Worm (Caenorhabditis elegans) whole organism, L4 larva: ENCODE data around the gene tin-9.2.
A peak's percentile ranks its signal among the peaks of the same experiment; 100 is the strongest.

Experiments
- D1046.2 ChIP-seq: fragments of 200-800 bp; sonication (Bioruptor generic); IDR thresholded peaks from 2 replicates; pipeline ENCODE4 v1.3.6; 2022; ENCODE audit warnings: missing genetic modification characterization, missing compliant biosample characterization
- T20F7.1 ChIP-seq: fragments of 200-800 bp; sonication (Bioruptor generic); optimal IDR thresholded peaks from 2 replicates; lab custom pipeline; 2018; ENCODE audit warnings: mild to moderate bottlenecking, missing genetic modification characterization, missing compliant biosample characterization
- ZK546.5 ChIP-seq, 2 experiments: sonication (generic microtip); optimal IDR thresholded peaks; 2 replicates each; lab custom pipeline; 2017; ENCODE audit warnings: missing biosample characterization in 2 of 2, missing genetic modification characterization in 2 of 2
- aha-1 ChIP-seq: fragments of 150-350 bp; peaks from one replicate; lab custom pipeline; 2014; ENCODE audit warnings: missing biosample characterization, missing genetic modification characterization
- ama-1 ChIP-seq: fragments of 150-350 bp; optimal IDR thresholded peaks from 2 replicates; lab custom pipeline; 2014; ENCODE audit warnings: inconsistent platforms, mixed read lengths
- arid-1 ChIP-seq: fragments of 200-800 bp; sonication (Bioruptor generic); conservative IDR thresholded peaks from 2 replicates; pipeline ENCODE4 v1.3.6; 2022; ENCODE audit warnings: missing genetic modification reagents, missing genetic modification characterization, missing compliant biosample characterization
- ceh-20 ChIP-seq: fragments of 200-800 bp; sonication (Bioruptor generic); IDR thresholded peaks from 2 replicates; pipeline ENCODE4 v1.3.6; 2022; ENCODE audit warnings: missing genetic modification reagents, missing genetic modification characterization, missing compliant biosample characterization
- cey-2 ChIP-seq: sonication (generic microtip); optimal IDR thresholded peaks from 3 replicates; lab custom pipeline; 2017; ENCODE audit warnings: missing genetic modification characterization, mild to moderate bottlenecking, missing compliant biosample characterization, antibody characterized with exemption, borderline replicate concordance; ENCODE audit not compliant: insufficient read depth
- ctbp-1 ChIP-seq: fragments of 200-800 bp; sonication (Bioruptor generic); IDR thresholded peaks from 2 replicates; pipeline ENCODE4 v1.3.6; 2022; ENCODE audit warnings: missing genetic modification reagents, missing genetic modification characterization, missing compliant biosample characterization
- dmd-6 ChIP-seq: fragments of 200-800 bp; sonication (Bioruptor generic); IDR thresholded peaks from 2 replicates; pipeline ENCODE4 v1.3.6; 2022; ENCODE audit warnings: missing genetic modification reagents, missing genetic modification characterization, missing compliant biosample characterization
- dmd-8 ChIP-seq: fragments of 200-800 bp; sonication (Bioruptor generic); IDR thresholded peaks from 2 replicates; pipeline ENCODE4 v1.3.6; 2022; ENCODE audit warnings: missing genetic modification characterization, missing compliant biosample characterization
- dmd-9 ChIP-seq: fragments of 200-800 bp; sonication (Bioruptor generic); IDR thresholded peaks from 2 replicates; pipeline ENCODE4 v1.3.6; 2022; ENCODE audit warnings: missing genetic modification reagents, missing genetic modification characterization, missing compliant biosample characterization
- dpl-1 ChIP-seq: fragments of 150-350 bp; optimal IDR thresholded peaks from 2 replicates; lab custom pipeline; 2014; ENCODE audit warnings: missing biosample characterization, missing genetic modification reagents, missing genetic modification characterization
- dve-1 ChIP-seq: sonication (generic microtip); optimal IDR thresholded peaks from 2 replicates; lab custom pipeline; 2017; ENCODE audit warnings: antibody characterized with exemption, mild to moderate bottlenecking, missing genetic modification characterization, missing compliant biosample characterization; ENCODE audit not compliant: insufficient read depth
- egl-43 ChIP-seq: fragments of 200-800 bp; sonication (Bioruptor generic); IDR thresholded peaks from 2 replicates; pipeline ENCODE4 v1.3.6; 2022; ENCODE audit warnings: missing genetic modification reagents, missing genetic modification characterization, missing compliant biosample characterization
- hlh-11 ChIP-seq: fragments of 200-800 bp; sonication (Bioruptor generic); optimal IDR thresholded peaks from 2 replicates; lab custom pipeline; 2018; ENCODE audit warnings: mild to moderate bottlenecking, missing genetic modification characterization, missing compliant biosample characterization
- hlh-30 ChIP-seq: sonication (generic microtip); optimal IDR thresholded peaks from 2 replicates; lab custom pipeline; 2017; ENCODE audit warnings: antibody characterized with exemption, mild to moderate bottlenecking, missing genetic modification characterization, missing compliant biosample characterization; ENCODE audit not compliant: insufficient read depth
- lin-1 ChIP-seq: fragments of 200-800 bp; sonication (Bioruptor generic); IDR thresholded peaks from 2 replicates; pipeline ENCODE4 v1.3.6; 2022; ENCODE audit warnings: missing genetic modification reagents, missing genetic modification characterization, missing compliant biosample characterization
- lin-15B ChIP-seq: fragments of 150-350 bp; sonication (generic microtip); optimal IDR thresholded peaks from 3 replicates; lab custom pipeline; 2014; ENCODE audit warnings: missing biosample characterization, missing genetic modification characterization
- lin-29 ChIP-seq: fragments of 200-800 bp; sonication (Bioruptor generic); IDR thresholded peaks from 2 replicates; pipeline ENCODE4 v1.3.6; 2022; ENCODE audit warnings: missing genetic modification reagents, missing genetic modification characterization, missing compliant biosample characterization
- lir-3 ChIP-seq: sonication (generic microtip); optimal IDR thresholded peaks from 2 replicates; lab custom pipeline; 2016; ENCODE audit warnings: mild to moderate bottlenecking, missing genetic modification characterization, missing compliant biosample characterization
- lsy-2 ChIP-seq, 2 experiments: fragments of 150-350 bp in 1 of 2; sonication (generic microtip) in 1 of 2; optimal IDR thresholded peaks; 2 replicates each; lab custom pipeline; 2014 to 2017; ENCODE audit warnings: missing biosample characterization in 2 of 2, missing genetic modification characterization in 2 of 2
- mdl-1 ChIP-seq, 2 experiments: fragments of 150-350 bp in 1 of 2; sonication (generic microtip) in 1 of 2; optimal IDR thresholded peaks; 2 replicates each; lab custom pipeline; 2014 to 2017; ENCODE audit warnings: missing biosample characterization in 2 of 2, missing genetic modification characterization in 2 of 2
- mdt-29 ChIP-seq: fragments of 200-800 bp; sonication (Bioruptor generic); IDR thresholded peaks from 2 replicates; pipeline ENCODE4 v1.3.6; 2022; ENCODE audit warnings: missing genetic modification reagents, missing genetic modification characterization, missing compliant biosample characterization
- mep-1 ChIP-seq: fragments of 150-350 bp; sonication (generic microtip); optimal IDR thresholded peaks from 3 replicates; lab custom pipeline; 2014; ENCODE audit warnings: missing biosample characterization, missing genetic modification characterization
- mxl-3 ChIP-seq: fragments of 200-800 bp; sonication (Bioruptor generic); optimal IDR thresholded peaks from 2 replicates; lab custom pipeline; 2018; ENCODE audit warnings: mild to moderate bottlenecking, missing genetic modification characterization, missing compliant biosample characterization
- nhr-11 ChIP-seq: fragments of 150-350 bp; optimal IDR thresholded peaks from 2 replicates; lab custom pipeline; 2014; ENCODE audit warnings: missing biosample characterization, missing genetic modification characterization
- nhr-237 ChIP-seq: sonication (generic microtip); optimal IDR thresholded peaks from 2 replicates; lab custom pipeline; 2017; ENCODE audit warnings: missing biosample characterization, missing genetic modification characterization
- nhr-25 ChIP-seq: sonication (generic microtip); optimal IDR thresholded peaks from 2 replicates; lab custom pipeline; 2017; ENCODE audit warnings: missing genetic modification characterization, mild to moderate bottlenecking, missing compliant biosample characterization, antibody characterized with exemption, moderate library complexity, borderline replicate concordance; ENCODE audit not compliant: insufficient read depth
- nhr-28 ChIP-seq: fragments of 150-350 bp; optimal IDR thresholded peaks from 2 replicates; lab custom pipeline; 2014; ENCODE audit warnings: missing biosample characterization, missing genetic modification characterization
- nhr-42 ChIP-seq: fragments of 200-800 bp; sonication (Bioruptor generic); IDR thresholded peaks from 2 replicates; pipeline ENCODE4 v1.3.6; 2022; ENCODE audit warnings: missing genetic modification characterization, missing compliant biosample characterization
- nhr-76 ChIP-seq: fragments of 150-350 bp; optimal IDR thresholded peaks from 2 replicates; lab custom pipeline; 2014; ENCODE audit warnings: missing biosample characterization, missing genetic modification characterization
- rbr-2 ChIP-seq: sonication (generic microtip); optimal IDR thresholded peaks from 2 replicates; lab custom pipeline; 2016; ENCODE audit warnings: missing genotype, missing genetic modification characterization, missing compliant biosample characterization
- spr-3 ChIP-seq: fragments of 200-800 bp; sonication (Bioruptor generic); optimal IDR thresholded peaks from 2 replicates; lab custom pipeline; 2018; ENCODE audit warnings: mild to moderate bottlenecking, missing genetic modification characterization, missing compliant biosample characterization
- tag-97 ChIP-seq: fragments of 200-800 bp; sonication (Bioruptor generic); IDR thresholded peaks from 2 replicates; pipeline ENCODE4 v1.3.6; 2022; ENCODE audit warnings: missing genetic modification characterization, missing compliant biosample characterization
- tra-1 ChIP-seq: fragments of 200-800 bp; sonication (Bioruptor generic); IDR thresholded peaks from 2 replicates; pipeline ENCODE4 v1.3.6; 2022; ENCODE audit warnings: missing genetic modification reagents, missing genetic modification characterization, missing compliant biosample characterization
- unc-62 ChIP-seq, 3 experiments: fragments of 150-350 bp in 1 of 3; sonication (generic microtip); optimal IDR thresholded peaks in 2 of 3; peaks in 1 of 3; 1 replicate in 1 of 3; 2 replicates in 2 of 3; lab custom pipeline; 2014 to 2017; ENCODE audit warnings: missing biosample characterization in 3 of 3, missing genetic modification characterization in 3 of 3, missing genetic modification reagents in 3 of 3, missing genotype in 1 of 3
- ztf-7 ChIP-seq: fragments of 150-350 bp; optimal IDR thresholded peaks from 2 replicates; lab custom pipeline; 2014; ENCODE audit warnings: missing biosample characterization, missing genetic modification characterization

Gene tin-9.2

ce11 chrIV:13080185-13080584 is 18.6 kb upstream of the tin-9.2 start:
- TF ChIP-seq nhr-11 (tag; lab: Kevin White, UChicago) (peak; percentile 89), hlh-11 (tag; lab: Kevin White, UChicago) (peak; percentile 20), arid-1 (GFP tag; lab: Robert Waterston, UW) (no peak), mdl-1 (tag; optimal IDR thresholded peaks at IDR 0.05; lab: Kevin White, UChicago) (peak in 1 of 2 experiments; percentile 5), nhr-28 (tag; lab: Kevin White, UChicago) (peak; percentile 92), dpl-1 (GFP tag; lab: Kevin White, UChicago) (no peak)

- TF ChIP-seq dpl-1 (GFP tag; lab: Kevin White, UChicago) (no peak), dve-1 (tag; lab: Kevin White, UChicago) (no peak), lin-15B (tag; lab: Kevin White, UChicago) (no peak), nhr-42 (GFP tag; lab: Robert Waterston, UW) (no peak), unc-62 (GFP tag; optimal IDR thresholded peaks at IDR 0.05 in 1 of 2; lab: Kevin White, UChicago) (peak in 1 of 2 experiments; percentile 94), unc-62 (tag; optimal IDR thresholded peaks at IDR 0.05; lab: Kevin White, UChicago) (no peak), nhr-237 (tag; lab: Kevin White, UChicago) (no peak), hlh-30 (no peak), egl-43 (no peak), ZK546.5 (tag; optimal IDR thresholded peaks at IDR 0.05; lab: Kevin White, UChicago) (no peak), nhr-28 (tag; lab: Kevin White, UChicago) (no peak), cey-2 (tag; lab: Kevin White, UChicago) (no peak), nhr-25 (peak; percentile 8), hlh-11 (tag; lab: Kevin White, UChicago) (no peak), aha-1 (tag; lab: Kevin White, UChicago) (peak; percentile 9), T20F7.1 (GFP tag; lab: Kevin White, UChicago) (no peak), mep-1 (tag; lab: Kevin White, UChicago) (no peak), ama-1 (lab: Kevin White, UChicago) (no peak), spr-3 (GFP tag; lab: Kevin White, UChicago) (no peak), rbr-2 (tag; lab: Kevin White, UChicago) (no peak), dmd-8 (no peak)
- TF ChIP-seq, all 104 proteins: peak for 3
These were observed 17.9 kb upstream of the tin-9.2 start for ce11 chrIV:13080861-13081260.

ce11 chrIV:13082106-13082505 is 16.7 kb upstream of the tin-9.2 start:
- no peak for TF ChIP-seq tag-97
- TF ChIP-seq lin-1: no peak
- no peak for TF ChIP-seq nhr-25
- peak; percentile 39 for TF ChIP-seq ama-1 (lab: Kevin White, UChicago)
- no peak for TF ChIP-seq lsy-2 (tag; optimal IDR thresholded peaks at IDR 0.05; lab: Kevin White, UChicago)
- no peak for TF ChIP-seq nhr-76 (tag; lab: Kevin White, UChicago)
- TF ChIP-seq lin-29: no peak
- no peak for TF ChIP-seq ztf-7 (tag; lab: Kevin White, UChicago)
- no peak for TF ChIP-seq dpl-1 (GFP tag; lab: Kevin White, UChicago)
- no peak for TF ChIP-seq dmd-9
- TF ChIP-seq lir-3 (tag; lab: Kevin White, UChicago): no peak
- TF ChIP-seq arid-1 (GFP tag; lab: Robert Waterston, UW): no peak
- no peak for TF ChIP-seq tra-1 (GFP tag; lab: Robert Waterston, UW)
- TF ChIP-seq ctbp-1 (GFP tag; lab: Robert Waterston, UW): 0 out of 2 replicates have a peak, but pooled peaks have one; percentile 31
- TF ChIP-seq dmd-6 (GFP tag; lab: Robert Waterston, UW): no peak
- peak in 1 of 2 experiments; percentile 98 for TF ChIP-seq unc-62 (GFP tag; optimal IDR thresholded peaks at IDR 0.05 in 1 of 2; lab: Kevin White, UChicago)
- TF ChIP-seq unc-62 (tag; optimal IDR thresholded peaks at IDR 0.05; lab: Kevin White, UChicago): no peak
- TF ChIP-seq egl-43: 0 out of 2 replicates have a peak, but pooled peaks have one; percentile 40
- TF ChIP-seq mxl-3 (GFP tag; lab: Kevin White, UChicago): no peak
- 0 out of 2 replicates have a peak, but pooled peaks have one; percentile 21 for TF ChIP-seq ceh-20 (GFP tag; lab: Robert Waterston, UW)
- no peak for TF ChIP-seq mdl-1 (tag; optimal IDR thresholded peaks at IDR 0.05; lab: Kevin White, UChicago)
- 0 out of 2 replicates have a peak, but pooled peaks have one; percentile 17 for TF ChIP-seq D1046.2 (GFP tag; lab: Robert Waterston, UW)
- no peak for TF ChIP-seq mdt-29
